Fruit fly (Drosophila melanogaster) whole organism, embryonic: ENCODE measurements around the gene Cdc5.

Experiments
- Asciz ChIP-seq: fragments of 200-800 bp; sonication (Bioruptor generic); optimal IDR thresholded peaks from 2 replicates; lab custom pipeline; 2017; ENCODE audit warnings: missing biosample characterization, mild to moderate bottlenecking, missing genetic modification characterization, missing genetic modification reagents
- BEAF-32 ChIP-seq: fragments of 200-800 bp; sonication (Bioruptor generic); optimal IDR thresholded peaks from 3 replicates; lab custom pipeline; 2017; ENCODE audit warnings: missing biosample characterization, missing genetic modification characterization, mild to moderate bottlenecking, moderate library complexity, missing genetic modification reagents
- CG10431 ChIP-seq: fragments of 200-800 bp; sonication (Bioruptor generic); optimal IDR thresholded peaks from 3 replicates; lab custom pipeline; 2018; ENCODE audit warnings: missing biosample characterization, mild to moderate bottlenecking, missing genetic modification characterization
- CG11560 ChIP-seq: fragments of 200-800 bp; sonication (Bioruptor generic); IDR thresholded peaks from 3 replicates; pipeline ENCODE4 v1.3.6; 2022; ENCODE audit warnings: missing biosample characterization, missing genetic modification characterization
- CG12236 ChIP-seq: fragments of 200-800 bp; sonication (Bioruptor generic); optimal IDR thresholded peaks from 2 replicates; lab custom pipeline; 2016; ENCODE audit warnings: missing biosample characterization, missing genetic modification characterization
- CG13123 ChIP-seq: fragments of 200-800 bp; sonication (Bioruptor generic); optimal IDR thresholded peaks from 2 replicates; lab custom pipeline; 2016; ENCODE audit warnings: missing biosample characterization, missing genetic modification characterization
- CG14965 ChIP-seq: fragments of 200-800 bp; sonication (Bioruptor generic); optimal IDR thresholded peaks from 2 replicates; lab custom pipeline; 2016; ENCODE audit warnings: missing biosample characterization, missing genetic modification characterization, borderline replicate concordance
- CG15011 ChIP-seq: fragments of 200-800 bp; sonication (Bioruptor generic); optimal IDR thresholded peaks from 3 replicates; lab custom pipeline; 2018; ENCODE audit warnings: missing biosample characterization, mild to moderate bottlenecking, missing genetic modification characterization
- CG2120 ChIP-seq: fragments of 200-800 bp; sonication (Bioruptor generic); optimal IDR thresholded peaks from 3 replicates; lab custom pipeline; 2016; ENCODE audit warnings: missing biosample characterization, missing genetic modification characterization
- CG2889 ChIP-seq: fragments of 200-800 bp; sonication (Bioruptor generic); IDR thresholded peaks from 3 replicates; pipeline ENCODE4 v1.3.6; 2022; ENCODE audit warnings: missing biosample characterization, missing genetic modification characterization
- CG3407 ChIP-seq: fragments of 200-800 bp; sonication (Bioruptor generic); optimal IDR thresholded peaks from 2 replicates; lab custom pipeline; 2018; ENCODE audit warnings: missing biosample characterization, mild to moderate bottlenecking, missing genetic modification characterization
- CG42726 ChIP-seq: fragments of 200-800 bp; sonication (Bioruptor generic); IDR thresholded peaks from 2 replicates; pipeline ENCODE4 v1.3.6; 2022; ENCODE audit warnings: missing biosample characterization, missing genetic modification characterization; ENCODE audit not compliant: partially characterized antibody
- CG6272 ChIP-seq: fragments of 200-800 bp; sonication (Bioruptor generic); IDR thresholded peaks from 2 replicates; pipeline ENCODE4 v1.3.6; 2022; ENCODE audit warnings: missing biosample characterization, missing genetic modification characterization
- CG7556 ChIP-seq: fragments of 200-800 bp; sonication (Bioruptor generic); optimal IDR thresholded peaks from 2 replicates; lab custom pipeline; 2017; ENCODE audit warnings: missing biosample characterization, mild to moderate bottlenecking, missing genetic modification characterization
- CG9876 ChIP-seq: fragments of 200-800 bp; sonication (Bioruptor generic); optimal IDR thresholded peaks from 2 replicates; lab custom pipeline; 2016; ENCODE audit warnings: missing biosample characterization, missing genetic modification characterization
- CoRest ChIP-seq: fragments of 200-800 bp; sonication (Bioruptor generic); optimal IDR thresholded peaks from 3 replicates; lab custom pipeline; 2018; ENCODE audit warnings: missing biosample characterization, mild to moderate bottlenecking, missing genetic modification characterization, moderate library complexity
- D ChIP-seq, 2 experiments: fragments of 200-800 bp in 1 of 2; fragments of >200 bp in 1 of 2; sonication (Bioruptor generic) in 1 of 2; optimal IDR thresholded peaks; 2 replicates in 1 of 2; 3 replicates in 1 of 2; lab custom pipeline; 2017; ENCODE audit warnings: mild to moderate bottlenecking in 1 of 2, missing biosample characterization in 1 of 2, missing genetic modification characterization in 1 of 2, missing genetic modification reagents in 1 of 2
- Dp ChIP-seq: fragments of 200-800 bp; sonication (Bioruptor generic); optimal IDR thresholded peaks from 2 replicates; lab custom pipeline; 2018; ENCODE audit warnings: missing biosample characterization, mild to moderate bottlenecking, missing genetic modification characterization, moderate library complexity
- HHEX ChIP-seq: fragments of 200-800 bp; sonication (Bioruptor generic); optimal IDR thresholded peaks from 3 replicates; lab custom pipeline; 2017; ENCODE audit warnings: missing biosample characterization, mild to moderate bottlenecking, missing genetic modification characterization, missing genetic modification reagents
- HLH4C ChIP-seq: fragments of 200-800 bp; sonication (Bioruptor generic); IDR thresholded peaks from 3 replicates; pipeline ENCODE4 v1.3.6; 2022; ENCODE audit warnings: missing biosample characterization, missing genetic modification characterization; ENCODE audit not compliant: partially characterized antibody
- Hmx ChIP-seq: fragments of 200-800 bp; sonication (Bioruptor generic); optimal IDR thresholded peaks from 2 replicates; lab custom pipeline; 2016; ENCODE audit warnings: missing biosample characterization, missing genetic modification characterization
- Kr ChIP-seq: fragments of 200-800 bp; sonication (Bioruptor generic); optimal IDR thresholded peaks from 2 replicates; lab custom pipeline; 2017; ENCODE audit warnings: missing biosample characterization, mild to moderate bottlenecking, missing genetic modification characterization
- Neu2 ChIP-seq: fragments of 200-800 bp; sonication (Bioruptor generic); optimal IDR thresholded peaks from 3 replicates; lab custom pipeline; 2016; ENCODE audit warnings: missing biosample characterization, missing genetic modification characterization, borderline replicate concordance
- ase ChIP-seq: fragments of 200-800 bp; sonication (Bioruptor generic); IDR thresholded peaks from 3 replicates; pipeline ENCODE4 v1.3.6; 2022; ENCODE audit warnings: missing biosample characterization, missing genetic modification characterization
- bbx ChIP-seq: fragments of 200-800 bp; sonication (Bioruptor generic); IDR thresholded peaks from 2 replicates; pipeline ENCODE4 v1.3.6; 2022; ENCODE audit warnings: missing biosample characterization, missing genetic modification characterization; ENCODE audit not compliant: partially characterized antibody
- bowl ChIP-seq: fragments of 200-800 bp; sonication (Bioruptor generic); IDR thresholded peaks from 2 replicates; pipeline ENCODE4 v1.3.6; 2022; ENCODE audit warnings: missing biosample characterization, missing genetic modification characterization
- br ChIP-seq: fragments of >200 bp; optimal IDR thresholded peaks from 2 replicates; lab custom pipeline; 2017
- disco-r ChIP-seq: fragments of 200-800 bp; sonication (Bioruptor generic); optimal IDR thresholded peaks from 2 replicates; lab custom pipeline; 2016; ENCODE audit warnings: missing biosample characterization, missing genetic modification characterization
- dmrt99B ChIP-seq: fragments of 200-800 bp; sonication (Bioruptor generic); optimal IDR thresholded peaks from 2 replicates; lab custom pipeline; 2018; ENCODE audit warnings: missing biosample characterization, mild to moderate bottlenecking, missing genetic modification characterization, moderate library complexity
- dpn ChIP-seq, 2 experiments: fragments of 200-800 bp; sonication (Bioruptor generic); optimal IDR thresholded peaks; 3 replicates each; lab custom pipeline; 2016; ENCODE audit warnings: missing biosample characterization in 2 of 2, missing genetic modification characterization in 2 of 2
- dysf ChIP-seq: fragments of 200-800 bp; sonication (Bioruptor generic); IDR thresholded peaks from 3 replicates; pipeline ENCODE4 v1.3.6; 2022; ENCODE audit warnings: missing biosample characterization, missing genetic modification characterization
- ems ChIP-seq: fragments of 200-800 bp; sonication (Bioruptor generic); optimal IDR thresholded peaks from 3 replicates; lab custom pipeline; 2016; ENCODE audit warnings: missing biosample characterization, missing genetic modification characterization
- eve ChIP-seq, 2 experiments: fragments of >200 bp; optimal IDR thresholded peaks; 2 replicates each; lab custom pipeline; 2017; ENCODE audit warnings: missing biosample characterization in 2 of 2, missing genetic modification characterization in 2 of 2
- gsb-n ChIP-seq: fragments of 200-800 bp; sonication (Bioruptor generic); optimal IDR thresholded peaks from 3 replicates; lab custom pipeline; 2018; ENCODE audit warnings: missing biosample characterization, mild to moderate bottlenecking, missing genetic modification characterization
- h ChIP-seq: fragments of >200 bp; optimal IDR thresholded peaks from 2 replicates; lab custom pipeline; 2017
- inv ChIP-seq: fragments of 200-800 bp; sonication (Bioruptor generic); IDR thresholded peaks from 2 replicates; pipeline ENCODE4 v1.3.6; 2022; ENCODE audit warnings: missing biosample characterization, missing genetic modification characterization; ENCODE audit not compliant: partially characterized antibody
- lilli ChIP-seq: fragments of 200-800 bp; sonication (Bioruptor generic); optimal IDR thresholded peaks from 3 replicates; lab custom pipeline; 2016; ENCODE audit warnings: missing biosample characterization, missing genetic modification characterization
- pb ChIP-seq: fragments of 200-800 bp; sonication (Bioruptor generic); optimal IDR thresholded peaks from 3 replicates; lab custom pipeline; 2016; ENCODE audit warnings: missing biosample characterization, missing genetic modification characterization
- prd ChIP-seq, 3 experiments: fragments of >200 bp in 2 of 3; fragments of 200-800 bp in 1 of 3; sonication (Bioruptor generic) in 1 of 3; optimal IDR thresholded peaks in 2 of 3; IDR thresholded peaks in 1 of 3; 2 replicates in 2 of 3; 3 replicates in 1 of 3; pipeline versions ENCODE4 v1.3.6 to Lab custom; 2017 to 2022; ENCODE audit warnings: missing biosample characterization in 1 of 3, missing genetic modification characterization in 1 of 3
- ranshi ChIP-seq: fragments of 200-800 bp; sonication (Bioruptor generic); IDR thresholded peaks from 2 replicates; pipeline ENCODE4 v1.3.6; 2022; ENCODE audit warnings: missing biosample characterization, missing genetic modification characterization
- sob ChIP-seq: fragments of 200-800 bp; sonication (Bioruptor generic); IDR thresholded peaks from 2 replicates; pipeline ENCODE4 v1.3.6; 2022; ENCODE audit warnings: missing biosample characterization, missing genetic modification characterization
- tin ChIP-seq: fragments of 200-800 bp; sonication (Bioruptor generic); optimal IDR thresholded peaks from 3 replicates; lab custom pipeline; 2016; ENCODE audit warnings: missing biosample characterization, missing genetic modification characterization
- tna ChIP-seq: fragments of 200-800 bp; sonication (Bioruptor generic); IDR thresholded peaks from 2 replicates; pipeline ENCODE4 v1.3.6; 2022; ENCODE audit warnings: missing biosample characterization, missing genetic modification characterization; ENCODE audit not compliant: partially characterized antibody
- vnd ChIP-seq: fragments of 200-800 bp; sonication (Bioruptor generic); IDR thresholded peaks from 3 replicates; pipeline ENCODE4 v1.3.6; 2022; ENCODE audit warnings: missing biosample characterization, missing genetic modification characterization; ENCODE audit not compliant: partially characterized antibody
- vvl ChIP-seq: fragments of 200-800 bp; sonication (Bioruptor generic); IDR thresholded peaks from 2 replicates; pipeline ENCODE4 v1.3.6; 2022; ENCODE audit warnings: missing biosample characterization, missing genetic modification characterization
- z ChIP-seq: fragments of 200-800 bp; sonication (Bioruptor generic); IDR thresholded peaks from 3 replicates; pipeline ENCODE4 v1.3.6; 2022; ENCODE audit warnings: missing biosample characterization, missing genetic modification characterization
- zf30C ChIP-seq: fragments of 200-800 bp; sonication (Bioruptor generic); optimal IDR thresholded peaks from 3 replicates; lab custom pipeline; 2018; ENCODE audit warnings: missing biosample characterization, mild to moderate bottlenecking, missing genetic modification characterization

Cdc5 gene

dm6 chr3L:346656-347640 lies 14.2 kb downstream of the Cdc5 start, which contains the start of gene mth (continued):
- peak; percentile 21 for TF ChIP-seq tin (GFP tag; lab: Kevin White, UChicago)
- peak; percentile 15 for TF ChIP-seq pb (GFP tag; lab: Kevin White, UChicago)
- peak; percentile 59; the same call in 1 of the 2 replicates for TF ChIP-seq sob (GFP tag; lab: Robert Waterston, UW)
- peak; percentile 51 for TF ChIP-seq vvl
- no peak for TF ChIP-seq bowl (GFP tag; lab: Robert Waterston, UW)
- TF ChIP-seq z (GFP tag; lab: Robert Waterston, UW): no peak
- TF ChIP-seq disco-r: no peak
- peak; percentile 100 for TF ChIP-seq BEAF-32 (GFP tag; lab: Kevin White, UChicago)
- peak; percentile 39 for TF ChIP-seq dmrt99B
- TF ChIP-seq CG12236: no peak
- TF ChIP-seq Kr (GFP tag; lab: Kevin White, UChicago): no peak
- TF ChIP-seq ems: peak; percentile 45
- TF ChIP-seq inv (GFP tag; lab: Robert Waterston, UW): peak; percentile 99
- peak; percentile 49; the same call in 2 of the 3 replicates for TF ChIP-seq dysf
- peak; percentile 92 for TF ChIP-seq CG42726 (GFP tag; lab: Robert Waterston, UW)
- TF ChIP-seq gsb-n (tag; lab: Kevin White, UChicago): no peak
- peak; percentile 99 for TF ChIP-seq vnd (GFP tag; lab: Robert Waterston, UW)
- TF ChIP-seq CoRest: peak; percentile 66
- TF ChIP-seq Neu2: peak; percentile 87
- 0 out of 3 replicates have a peak, but pooled peaks have one; percentile 36 for TF ChIP-seq ase (GFP tag; lab: Robert Waterston, UW)
- no peak for TF ChIP-seq br
- peak; percentile 94 for TF ChIP-seq bbx (GFP tag; lab: Robert Waterston, UW)
- TF ChIP-seq prd (optimal IDR thresholded peaks at IDR 0.05; lab: Kevin White, UChicago): no peak
- peak; percentile 63 for TF ChIP-seq prd (GFP tag; IDR thresholded peaks at IDR 0.05; lab: Robert Waterston, UW)
- no peak for TF ChIP-seq Asciz
- 0 out of 2 replicates have a peak, but pooled peaks have one; percentile 15 for TF ChIP-seq ranshi (GFP tag; lab: Robert Waterston, UW)
- TF ChIP-seq CG7556 (GFP tag; lab: Kevin White, UChicago): no peak
- TF ChIP-seq HHEX: no peak
- peak; percentile 5 for TF ChIP-seq CG13123 (GFP tag; lab: Kevin White, UChicago)
- peak; percentile 66 for TF ChIP-seq CG2120 (GFP tag; lab: Kevin White, UChicago)
- TF ChIP-seq zf30C (GFP tag; lab: Kevin White, UChicago): no peak
- TF ChIP-seq eve (GFP tag; optimal IDR thresholded peaks at IDR 0.05; lab: Kevin White, UChicago): peak in 1 of 2 experiments; percentile 72
- peak; percentile 95 for TF ChIP-seq tna (GFP tag; lab: Robert Waterston, UW)
- TF ChIP-seq CG6272 (GFP tag; lab: Robert Waterston, UW): peak; percentile 52; the same call in 1 of the 2 replicates
- peak; percentile 29 for TF ChIP-seq Hmx (GFP tag; lab: Kevin White, UChicago)
- no peak for TF ChIP-seq CG2889
- no peak for TF ChIP-seq CG14965
- peak; percentile 69 for TF ChIP-seq lilli (GFP tag; lab: Kevin White, UChicago)
- TF ChIP-seq Dp: peak; percentile 33
- TF ChIP-seq D (optimal IDR thresholded peaks at IDR 0.05; lab: Kevin White, UChicago): peak; percentile 56
- no peak for TF ChIP-seq D (GFP tag; optimal IDR thresholded peaks at IDR 0.05; lab: Kevin White, UChicago)
- peak; percentile 10 for TF ChIP-seq CG10431
- peak; percentile 21 for TF ChIP-seq CG3407
- TF ChIP-seq dpn (GFP tag; optimal IDR thresholded peaks at IDR 0.05; lab: Kevin White, UChicago): peak; percentile 53 to 60
- peak; percentile 74; the same call in 1 of the 3 replicates for TF ChIP-seq CG11560 (tag; lab: Robert Waterston, UW)
- no peak for TF ChIP-seq CG9876 (GFP tag; lab: Kevin White, UChicago)
- TF ChIP-seq h (lab: Kevin White, UChicago): no peak
- TF ChIP-seq CG15011: peak; percentile 16
- peak; percentile 99 for TF ChIP-seq HLH4C (GFP tag; lab: Robert Waterston, UW)
